Worm (Caenorhabditis elegans) whole organism, L4/young adult: ENCODE results near the gene nhr-97.

Source experiments
- dao-5 ChIP-seq: sonication (generic microtip); optimal IDR thresholded peaks from 2 replicates; lab custom pipeline; 2016; ENCODE audit warnings: missing genotype, missing genetic modification characterization, moderate library complexity, missing compliant biosample characterization
- him-1 ChIP-seq: sonication (generic microtip); optimal IDR thresholded peaks from 2 replicates; lab custom pipeline; 2016; ENCODE audit warnings: missing genotype, missing genetic modification reagents, missing genetic modification characterization, missing compliant biosample characterization

DNA sequence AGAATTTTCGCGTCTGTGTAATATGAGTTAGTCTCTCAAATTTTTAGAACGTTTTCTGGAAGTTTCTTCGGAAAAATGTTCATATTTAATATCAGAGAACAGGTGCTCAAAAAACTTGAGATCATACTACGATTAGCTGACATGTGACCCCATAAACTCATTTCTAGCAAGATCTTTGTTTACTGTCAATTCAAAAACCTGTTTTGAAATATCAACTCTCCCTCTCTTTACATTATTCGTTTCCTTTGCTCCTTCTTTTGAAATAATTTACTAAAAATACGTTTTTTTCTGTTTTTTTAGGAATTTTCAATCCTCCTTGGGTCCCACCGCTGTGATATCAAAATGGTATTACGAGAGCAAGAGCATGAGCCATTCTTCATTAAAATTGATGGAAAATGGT, 41.7 kb downstream of the nhr-97 start, which contains the start of gene fat-4:
- TF ChIP-seq dao-5 (no peak), him-1 (tag; lab: Kevin White, UChicago) (no peak)
